Worm (Caenorhabditis elegans) whole organism, mixed stage, embryonic: ENCODE measurements around the gene irld-4.

ENCODE experiments used
- bed-3 ChIP-seq: fragments of 200-800 bp; sonication (Bioruptor generic); optimal IDR thresholded peaks from 3 replicates; lab custom pipeline; 2018; ENCODE audit warnings: mild to moderate bottlenecking, missing genetic modification characterization, moderate library complexity, missing compliant biosample characterization
- ceh-39 ChIP-seq: fragments of 150-350 bp; optimal IDR thresholded peaks from 2 replicates; lab custom pipeline; 2014; ENCODE audit warnings: missing biosample characterization, missing genetic modification characterization
- ceh-43 ChIP-seq: fragments of 200-800 bp; sonication (Bioruptor generic); optimal IDR thresholded peaks from 2 replicates; lab custom pipeline; 2018; ENCODE audit warnings: mild to moderate bottlenecking, missing genetic modification characterization, moderate library complexity, missing compliant biosample characterization
- ceh-83 ChIP-seq: fragments of 200-800 bp; sonication (Bioruptor generic); optimal IDR thresholded peaks from 2 replicates; lab custom pipeline; 2018; ENCODE audit warnings: mild to moderate bottlenecking, missing genetic modification characterization, missing compliant biosample characterization
- ces-1 ChIP-seq: fragments of 150-350 bp; optimal IDR thresholded peaks from 2 replicates; lab custom pipeline; 2014; ENCODE audit warnings: missing biosample characterization, missing genetic modification reagents, missing genetic modification characterization
- cnd-1 ChIP-seq: fragments of 200-800 bp; sonication (Bioruptor generic); optimal IDR thresholded peaks from 2 replicates; lab custom pipeline; 2018; ENCODE audit warnings: mild to moderate bottlenecking, missing genetic modification characterization, missing compliant biosample characterization
- drap-1 ChIP-seq: fragments of 200-800 bp; sonication (Bioruptor generic); optimal IDR thresholded peaks from 3 replicates; lab custom pipeline; 2018; ENCODE audit warnings: mild to moderate bottlenecking, missing genetic modification characterization, missing compliant biosample characterization
- elt-1 ChIP-seq: sonication (generic microtip); optimal IDR thresholded peaks from 2 replicates; lab custom pipeline; 2017; ENCODE audit warnings: missing genetic modification characterization, mild to moderate bottlenecking, missing compliant biosample characterization, antibody characterized with exemption, moderate library complexity, borderline replicate concordance; ENCODE audit not compliant: insufficient read depth
- elt-3 ChIP-seq: fragments of 150-350 bp; optimal IDR thresholded peaks from 2 replicates; lab custom pipeline; 2014; ENCODE audit warnings: missing biosample characterization, missing genetic modification characterization
- flh-1 ChIP-seq: fragments of 200-800 bp; sonication (Bioruptor generic); optimal IDR thresholded peaks from 2 replicates; lab custom pipeline; 2018; ENCODE audit warnings: mild to moderate bottlenecking, missing genetic modification characterization, moderate library complexity, missing compliant biosample characterization
- ham-2 ChIP-seq: fragments of 200-800 bp; sonication (Bioruptor generic); optimal IDR thresholded peaks from 2 replicates; lab custom pipeline; 2018; ENCODE audit warnings: mild to moderate bottlenecking, missing genetic modification characterization, missing compliant biosample characterization
- hlh-1 ChIP-seq: fragments of 150-350 bp; optimal IDR thresholded peaks from 2 replicates; lab custom pipeline; 2014; ENCODE audit warnings: missing biosample characterization, missing genetic modification reagents, missing genetic modification characterization
- lin-13 ChIP-seq: fragments of 150-350 bp; optimal IDR thresholded peaks from 2 replicates; lab custom pipeline; 2014; ENCODE audit warnings: missing biosample characterization, missing genetic modification characterization
- lin-32 ChIP-seq: fragments of 200-800 bp; sonication (Bioruptor generic); optimal IDR thresholded peaks from 2 replicates; lab custom pipeline; 2018; ENCODE audit warnings: mild to moderate bottlenecking, missing genetic modification characterization, missing compliant biosample characterization
- lsy-2 ChIP-seq: fragments of 150-350 bp; optimal IDR thresholded peaks from 2 replicates; lab custom pipeline; 2014; ENCODE audit warnings: missing biosample characterization, missing genetic modification characterization
- mep-1 ChIP-seq: fragments of 150-350 bp; optimal IDR thresholded peaks from 2 replicates; lab custom pipeline; 2017; ENCODE audit warnings: missing biosample characterization, missing genetic modification reagents, missing genetic modification characterization, inconsistent platforms
- mls-2 ChIP-seq: sonication (generic microtip); optimal IDR thresholded peaks from 2 replicates; lab custom pipeline; 2016; ENCODE audit warnings: mild to moderate bottlenecking, missing genetic modification characterization, moderate library complexity, missing compliant biosample characterization
- nhr-12 ChIP-seq: fragments of 150-350 bp; optimal IDR thresholded peaks from 2 replicates; lab custom pipeline; 2014; ENCODE audit warnings: missing biosample characterization, missing genetic modification characterization
- nhr-2 ChIP-seq: fragments of 150-350 bp; optimal IDR thresholded peaks from 2 replicates; lab custom pipeline; 2014; ENCODE audit warnings: missing biosample characterization, missing genetic modification characterization
- nhr-237 ChIP-seq: fragments of 150-350 bp; optimal IDR thresholded peaks from 2 replicates; lab custom pipeline; 2014; ENCODE audit warnings: missing biosample characterization, missing genetic modification characterization
- nhr-28 ChIP-seq: fragments of 150-350 bp; optimal IDR thresholded peaks from 2 replicates; lab custom pipeline; 2014; ENCODE audit warnings: missing biosample characterization, missing genetic modification characterization
- nhr-76 ChIP-seq: sonication (generic microtip); optimal IDR thresholded peaks from 2 replicates; lab custom pipeline; 2017; ENCODE audit warnings: missing biosample characterization, missing genetic modification characterization
- pha-4 ChIP-seq: fragments of 150-350 bp; optimal IDR thresholded peaks from 2 replicates; lab custom pipeline; 2018; ENCODE audit warnings: missing biosample characterization, missing genetic modification reagents, missing genetic modification characterization
- sem-2 ChIP-seq: fragments of 200-800 bp; sonication (Bioruptor generic); optimal IDR thresholded peaks from 2 replicates; lab custom pipeline; 2018; ENCODE audit warnings: mild to moderate bottlenecking, missing genetic modification characterization, missing compliant biosample characterization
- snpc-4 ChIP-seq: fragments of 150-350 bp; optimal IDR thresholded peaks from 2 replicates; lab custom pipeline; 2014; ENCODE audit warnings: missing biosample characterization, missing genetic modification characterization
- sptf-1 ChIP-seq: sonication (generic microtip); optimal IDR thresholded peaks from 2 replicates; lab custom pipeline; 2017; ENCODE audit warnings: mild to moderate bottlenecking, missing genetic modification characterization, moderate library complexity, missing compliant biosample characterization
- tbx-8 ChIP-seq: fragments of 200-800 bp; sonication (Bioruptor generic); optimal IDR thresholded peaks from 2 replicates; lab custom pipeline; 2018; ENCODE audit warnings: mild to moderate bottlenecking, missing genetic modification characterization, moderate library complexity, missing compliant biosample characterization
- unc-120 ChIP-seq: sonication (generic microtip); optimal IDR thresholded peaks from 2 replicates; lab custom pipeline; 2017; ENCODE audit warnings: missing genetic modification characterization, missing compliant biosample characterization; ENCODE audit not compliant: poor library complexity, severe bottlenecking
- unc-39 ChIP-seq: fragments of 150-350 bp; optimal IDR thresholded peaks from 2 replicates; lab custom pipeline; 2014; ENCODE audit warnings: missing biosample characterization, missing genetic modification characterization
- unc-62 ChIP-seq: fragments of 150-350 bp; optimal IDR thresholded peaks from 2 replicates; lab custom pipeline; 2014; ENCODE audit warnings: missing biosample characterization, missing genetic modification reagents, missing genetic modification characterization
- zip-8 ChIP-seq: fragments of 150-350 bp; optimal IDR thresholded peaks from 2 replicates; lab custom pipeline; 2014; ENCODE audit warnings: missing biosample characterization, missing genetic modification characterization

irld-4 gene

ce11 chrIV:14620543-14620942, 12.4 kb upstream of the irld-4 start:
- TF ChIP-seq nhr-28 (tag; lab: Kevin White, UChicago): no peak
- peak; percentile 12 for TF ChIP-seq unc-120
- no peak for TF ChIP-seq lin-13 (tag; lab: Kevin White, UChicago)
- TF ChIP-seq elt-3 (tag; lab: Kevin White, UChicago): no peak
- peak; percentile 16 for TF ChIP-seq lin-32 (GFP tag; lab: Kevin White, UChicago)
- peak; percentile 50 for TF ChIP-seq sptf-1 (tag; lab: Kevin White, UChicago)
- no peak for TF ChIP-seq ceh-83
- no peak for TF ChIP-seq zip-8 (tag; lab: Kevin White, UChicago)
- TF ChIP-seq mep-1: peak; percentile 52
- TF ChIP-seq nhr-237 (tag; lab: Kevin White, UChicago): no peak
- peak; percentile 34 for TF ChIP-seq ces-1 (GFP tag; lab: Kevin White, UChicago)
- no peak for TF ChIP-seq flh-1
- TF ChIP-seq, all 35 proteins: peak for 5

ce11 chrIV:14621117-14621516, 11.8 kb upstream of the irld-4 start:
- TF ChIP-seq lin-13 (tag; lab: Kevin White, UChicago) (no peak), nhr-12 (no peak), lin-32 (GFP tag; lab: Kevin White, UChicago) (no peak), nhr-28 (tag; lab: Kevin White, UChicago) (no peak), hlh-1 (tag; lab: Kevin White, UChicago) (no peak), tbx-8 (GFP tag; lab: Kevin White, UChicago) (no peak), pha-4 (tag; lab: Kevin White, UChicago) (no peak), unc-62 (GFP tag; lab: Kevin White, UChicago) (no peak)

ce11 chrIV:14622109-14622508, 10.8 kb upstream of the irld-4 start:
- TF ChIP-seq mep-1: no peak

- TF ChIP-seq nhr-76: no peak
- no peak for TF ChIP-seq ceh-43 (GFP tag; lab: Kevin White, UChicago)
- TF ChIP-seq mep-1: no peak
- TF ChIP-seq nhr-2 (tag; lab: Kevin White, UChicago): no peak
- no peak for TF ChIP-seq sem-2 (GFP tag; lab: Kevin White, UChicago)
- no peak for TF ChIP-seq tbx-8 (GFP tag; lab: Kevin White, UChicago)
- TF ChIP-seq ham-2 (GFP tag; lab: Kevin White, UChicago): no peak
- TF ChIP-seq hlh-1 (tag; lab: Kevin White, UChicago): no peak
- TF ChIP-seq, all 35 proteins: peak for 0
These were observed 1.2 kb upstream of the irld-4 start for ce11 chrIV:14631726-14632125.

ce11 chrIV:14634826-14635225, 1.9 kb downstream of the irld-4 start, which contains the start of gene ule-2:
Gene ule-2, plus strand, starts transcription at chrIV:14635126.
- TF ChIP-seq elt-1 (no peak), nhr-12 (no peak), zip-8 (tag; lab: Kevin White, UChicago) (no peak), nhr-28 (tag; lab: Kevin White, UChicago) (no peak), unc-62 (GFP tag; lab: Kevin White, UChicago) (no peak), snpc-4 (tag; lab: Kevin White, UChicago) (no peak), mep-1 (no peak), hlh-1 (tag; lab: Kevin White, UChicago) (no peak), cnd-1 (no peak), sptf-1 (tag; lab: Kevin White, UChicago) (no peak), ces-1 (GFP tag; lab: Kevin White, UChicago) (no peak), ham-2 (GFP tag; lab: Kevin White, UChicago) (no peak)

ce11 chrIV:14637413-14637812, 4.5 kb downstream of the irld-4 start, which contains the start of gene srlf-27:
Gene srlf-27, plus strand, starts transcription at chrIV:14637713.
- no peak for TF ChIP-seq drap-1
- no peak for TF ChIP-seq lsy-2
- TF ChIP-seq nhr-76: no peak
- TF ChIP-seq ces-1 (GFP tag; lab: Kevin White, UChicago): no peak
- TF ChIP-seq nhr-237 (tag; lab: Kevin White, UChicago): no peak
- TF ChIP-seq mls-2: no peak
- TF ChIP-seq lin-13 (tag; lab: Kevin White, UChicago): no peak
- no peak for TF ChIP-seq sem-2 (GFP tag; lab: Kevin White, UChicago)
- no peak for TF ChIP-seq elt-3 (tag; lab: Kevin White, UChicago)
- no peak for TF ChIP-seq unc-120
- no peak for TF ChIP-seq mep-1
- no peak for TF ChIP-seq zip-8 (tag; lab: Kevin White, UChicago)
- no peak for TF ChIP-seq bed-3
- TF ChIP-seq unc-39 (tag; lab: Kevin White, UChicago): no peak
- no peak for TF ChIP-seq nhr-28 (tag; lab: Kevin White, UChicago)
- TF ChIP-seq lin-32 (GFP tag; lab: Kevin White, UChicago): no peak
- no peak for TF ChIP-seq sptf-1 (tag; lab: Kevin White, UChicago)
- TF ChIP-seq ceh-39: no peak
- TF ChIP-seq pha-4 (tag; lab: Kevin White, UChicago): no peak
- TF ChIP-seq, all 35 proteins: peak for 0
